Worm (Caenorhabditis elegans) whole organism, L4 larva: ENCODE measurements around the gene C06E1.11.

ENCODE experiments used
- aly-2 ChIP-seq: sonication (generic microtip); optimal IDR thresholded peaks from 2 replicates; lab custom pipeline; 2018; ENCODE audit warnings: missing biosample characterization, missing genetic modification characterization
- ama-1 ChIP-seq: fragments of 150-350 bp; optimal IDR thresholded peaks from 2 replicates; lab custom pipeline; 2014; ENCODE audit warnings: inconsistent platforms, mixed read lengths
- ceh-28 ChIP-seq: fragments of 150-350 bp; optimal IDR thresholded peaks from 2 replicates; lab custom pipeline; 2014; ENCODE audit warnings: missing biosample characterization, missing genetic modification reagents, missing genetic modification characterization
- cey-2 ChIP-seq: sonication (generic microtip); optimal IDR thresholded peaks from 3 replicates; lab custom pipeline; 2017; ENCODE audit warnings: missing genetic modification characterization, mild to moderate bottlenecking, missing compliant biosample characterization, antibody characterized with exemption, borderline replicate concordance; ENCODE audit not compliant: insufficient read depth
- daf-12 ChIP-seq: fragments of 150-350 bp; optimal IDR thresholded peaks from 2 replicates; lab custom pipeline; 2014; ENCODE audit warnings: missing biosample characterization, missing genetic modification reagents, missing genetic modification characterization
- dpl-1 ChIP-seq: fragments of 150-350 bp; optimal IDR thresholded peaks from 2 replicates; lab custom pipeline; 2014; ENCODE audit warnings: missing biosample characterization, missing genetic modification reagents, missing genetic modification characterization
- egl-27 ChIP-seq: sonication (generic microtip); optimal IDR thresholded peaks from 3 replicates; lab custom pipeline; 2017; ENCODE audit warnings: missing biosample characterization, missing genetic modification reagents, missing genetic modification characterization
- fos-1 ChIP-seq: fragments of 150-350 bp; optimal IDR thresholded peaks from 2 replicates; lab custom pipeline; 2014; ENCODE audit warnings: missing biosample characterization, missing genetic modification characterization
- hif-1 ChIP-seq, 2 experiments: sonication (generic microtip); optimal IDR thresholded peaks; 2 replicates each; lab custom pipeline; 2016 to 2017; ENCODE audit warnings: missing compliant biosample characterization in 2 of 2, missing genetic modification characterization in 2 of 2, missing genetic modification reagents in 2 of 2, missing genotype in 2 of 2, mild to moderate bottlenecking in 1 of 2
- lin-1 ChIP-seq: fragments of 200-800 bp; sonication (Bioruptor generic); IDR thresholded peaks from 2 replicates; pipeline ENCODE4 v1.3.6; 2022; ENCODE audit warnings: missing genetic modification reagents, missing genetic modification characterization, missing compliant biosample characterization
- lsy-2 ChIP-seq, 2 experiments: fragments of 150-350 bp in 1 of 2; sonication (generic microtip) in 1 of 2; optimal IDR thresholded peaks; 2 replicates each; lab custom pipeline; 2014 to 2017; ENCODE audit warnings: missing biosample characterization in 2 of 2, missing genetic modification characterization in 2 of 2
- nhr-111 ChIP-seq: fragments of 200-800 bp; sonication (Bioruptor generic); optimal IDR thresholded peaks from 2 replicates; lab custom pipeline; 2018; ENCODE audit warnings: mild to moderate bottlenecking, missing genetic modification characterization, missing compliant biosample characterization
- nhr-6 ChIP-seq: fragments of 150-350 bp; optimal IDR thresholded peaks from 2 replicates; lab custom pipeline; 2014; ENCODE audit warnings: missing biosample characterization, missing genetic modification characterization
- snpc-4 ChIP-seq: fragments of 150-350 bp; optimal IDR thresholded peaks from 2 replicates; lab custom pipeline; 2014; ENCODE audit warnings: missing biosample characterization, missing genetic modification characterization

ce11 chrIII:8570289-8570688 is 46.2 kb downstream of the C06E1.11 start:
- TF ChIP-seq cey-2 (tag; lab: Kevin White, UChicago): no peak
- TF ChIP-seq dpl-1 (GFP tag; lab: Kevin White, UChicago): no peak
- TF ChIP-seq ceh-28: no peak
- TF ChIP-seq fos-1 (tag; lab: Kevin White, UChicago): no peak
- no peak for TF ChIP-seq daf-12 (tag; lab: Kevin White, UChicago)
- no peak for TF ChIP-seq nhr-6 (tag; lab: Kevin White, UChicago)
- no peak for TF ChIP-seq egl-27
- no peak for TF ChIP-seq nhr-111
- TF ChIP-seq aly-2: no peak
- no peak for TF ChIP-seq snpc-4 (tag; lab: Kevin White, UChicago)
- TF ChIP-seq lin-1 (GFP tag; lab: Robert Waterston, UW): no peak
- no peak for TF ChIP-seq ama-1 (lab: Kevin White, UChicago)
- TF ChIP-seq lsy-2 (tag; optimal IDR thresholded peaks at IDR 0.05; lab: Kevin White, UChicago): no peak
- no peak for TF ChIP-seq hif-1 (tag; optimal IDR thresholded peaks at IDR 0.05; lab: Kevin White, UChicago)
